Fruit fly (Drosophila melanogaster): ENCODE data around the gene CG14877.

DNA sequence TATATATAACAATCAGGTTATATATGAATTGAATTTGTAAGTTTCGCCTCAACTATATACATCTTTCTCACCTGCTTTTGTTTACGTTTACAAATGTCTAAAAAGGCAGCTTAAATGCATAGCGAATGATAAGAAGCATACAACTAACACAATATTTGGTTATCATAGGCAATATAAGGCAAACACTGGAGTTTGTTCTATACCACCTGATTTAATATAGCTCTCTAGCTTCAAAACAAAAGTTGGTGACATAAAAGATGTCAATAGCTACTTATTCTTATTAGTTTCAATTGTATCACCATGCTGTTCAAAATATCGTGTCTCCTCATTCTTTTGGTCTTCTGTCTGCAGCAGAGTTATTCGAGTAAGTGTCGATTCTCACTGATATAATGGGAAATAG, 30.1 kb upstream of the CG14877 start:
- TF ChIP-seq CG8478 (optimal IDR thresholded peaks at IDR 0.05): no peak
- TF ChIP-seq CTCF (optimal IDR thresholded peaks at IDR 0.05): no peak

Measured in S2 (cell line).